Fruit fly (Drosophila melanogaster) whole organism, prepupa: Measurements from ENCODE around the gene CG43373.

ENCODE experiments used
- Blimp-1 ChIP-seq: fragments of 200-800 bp; sonication (Bioruptor generic); optimal IDR thresholded peaks from 3 replicates; lab custom pipeline; 2017; ENCODE audit warnings: missing biosample characterization, missing genetic modification characterization, mild to moderate bottlenecking, moderate library complexity, missing genetic modification reagents
- CG10631 ChIP-seq: fragments of 200-800 bp; sonication (Bioruptor generic); optimal IDR thresholded peaks from 2 replicates; lab custom pipeline; 2016; ENCODE audit warnings: missing biosample characterization, missing genetic modification characterization
- CG6163 ChIP-seq: fragments of 200-800 bp; sonication (Bioruptor generic); IDR thresholded peaks from 3 replicates; pipeline ENCODE4 v1.3.6; 2022; ENCODE audit warnings: missing biosample characterization, missing genetic modification characterization
- Eip93F ChIP-seq: fragments of 200-800 bp; sonication (Bioruptor generic); optimal IDR thresholded peaks from 2 replicates; lab custom pipeline; 2016; ENCODE audit warnings: missing biosample characterization, mild to moderate bottlenecking, missing genetic modification characterization
- Sox15 ChIP-seq: fragments of 200-800 bp; sonication (Bioruptor generic); optimal IDR thresholded peaks from 3 replicates; lab custom pipeline; 2016; ENCODE audit warnings: missing biosample characterization, missing genetic modification characterization
- cyc ChIP-seq: fragments of 200-800 bp; sonication (Bioruptor generic); optimal IDR thresholded peaks from 3 replicates; lab custom pipeline; 2016; ENCODE audit warnings: missing biosample characterization, missing genetic modification characterization
- eg ChIP-seq: fragments of 200-800 bp; sonication (Bioruptor generic); IDR thresholded peaks from 3 replicates; pipeline ENCODE4 v1.3.6; 2022; ENCODE audit warnings: missing biosample characterization, missing genetic modification characterization
- esn ChIP-seq: fragments of 200-800 bp; sonication (Bioruptor generic); optimal IDR thresholded peaks from 2 replicates; lab custom pipeline; 2016; ENCODE audit warnings: missing biosample characterization, mild to moderate bottlenecking, missing genetic modification characterization, moderate library complexity
- fkh ChIP-seq: fragments of 200-800 bp; sonication (Bioruptor generic); optimal IDR thresholded peaks from 3 replicates; lab custom pipeline; 2017; ENCODE audit warnings: missing biosample characterization, mild to moderate bottlenecking, missing genetic modification characterization, moderate library complexity
- ss ChIP-seq, 2 experiments: fragments of 200-800 bp; sonication (Bioruptor generic); optimal IDR thresholded peaks; 2 replicates in 1 of 2; 3 replicates in 1 of 2; lab custom pipeline; 2017 to 2018; ENCODE audit warnings: mild to moderate bottlenecking in 2 of 2, missing biosample characterization in 2 of 2, missing genetic modification characterization in 2 of 2, moderate library complexity in 1 of 2

DNA sequence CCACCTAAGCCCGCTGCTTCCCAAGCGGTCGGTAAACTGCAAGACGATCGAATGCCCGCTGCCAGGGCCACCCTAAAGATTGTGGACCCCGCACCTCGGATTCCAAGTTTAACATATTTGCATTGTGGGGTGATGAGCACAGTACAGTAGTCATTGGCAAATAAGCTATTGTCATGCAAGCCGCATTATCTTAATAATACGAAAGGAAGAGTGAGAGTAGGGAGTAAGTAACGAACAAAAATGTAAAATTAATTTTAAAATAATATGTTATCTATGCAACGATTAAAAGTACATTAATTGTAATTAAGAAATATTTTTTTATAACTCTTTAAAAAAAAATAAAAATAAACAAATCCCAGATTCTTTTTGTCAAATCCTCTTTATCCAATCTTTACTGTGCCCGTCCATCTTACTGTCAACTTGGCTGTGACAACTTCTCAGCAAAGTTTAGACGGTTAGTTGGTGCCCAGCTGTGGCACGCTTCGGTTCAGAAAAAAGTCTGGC lies 45.9 kb downstream of the CG43373 start, which contains the start of gene st:
- TF ChIP-seq esn: no peak
- TF ChIP-seq Eip93F (GFP tag; lab: Kevin White, UChicago): no peak
- no peak for TF ChIP-seq eg (GFP tag; lab: Robert Waterston, UW)
- TF ChIP-seq fkh (GFP tag; lab: Kevin White, UChicago): peak; percentile 18
- TF ChIP-seq Sox15 (GFP tag; lab: Kevin White, UChicago): no peak
- no peak for TF ChIP-seq cyc
- TF ChIP-seq CG6163 (GFP tag; lab: Robert Waterston, UW): no peak
- TF ChIP-seq Blimp-1 (GFP tag; lab: Kevin White, UChicago): no peak
- no peak for TF ChIP-seq ss (GFP tag; optimal IDR thresholded peaks at IDR 0.05; lab: Kevin White, UChicago)
- TF ChIP-seq CG10631 (GFP tag; lab: Kevin White, UChicago): peak; percentile 21
